Worm (Caenorhabditis elegans) whole organism, L4 larva: Measurements from ENCODE around the gene T11G6.2.

Experiments used
- mdl-1 ChIP-seq, 2 experiments: fragments of 150-350 bp in 1 of 2; sonication (generic microtip) in 1 of 2; optimal IDR thresholded peaks; 2 replicates each; lab custom pipeline; 2014 to 2017; ENCODE audit warnings: missing biosample characterization in 2 of 2, missing genetic modification characterization in 2 of 2
- pqm-1 ChIP-seq: sonication (generic microtip); optimal IDR thresholded peaks from 2 replicates; lab custom pipeline; 2017; ENCODE audit warnings: missing biosample characterization, missing genetic modification characterization

DNA sequence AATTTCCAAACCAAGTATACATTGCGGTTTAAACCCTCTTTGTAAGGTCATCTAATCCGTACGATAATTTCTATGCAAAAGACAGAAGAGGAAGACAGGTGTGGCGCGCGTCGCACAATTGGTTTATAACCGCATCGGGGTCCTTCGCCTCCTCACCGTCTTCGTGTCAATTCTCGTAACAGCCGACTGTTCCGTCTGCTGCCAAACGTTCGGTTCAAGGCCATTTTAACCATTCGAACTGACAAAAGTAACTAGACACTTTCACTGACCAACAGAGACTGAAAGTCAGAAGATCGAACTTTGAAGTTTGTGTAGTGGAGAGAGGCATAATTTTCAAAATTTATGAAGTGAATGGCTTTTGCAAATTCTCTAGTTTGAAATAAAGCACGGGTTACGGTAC lies 42.3 kb downstream of the T11G6.2 start:
- TF ChIP-seq pqm-1 (tag; lab: Kevin White, UChicago) (no peak), mdl-1 (tag; optimal IDR thresholded peaks at IDR 0.05; lab: Kevin White, UChicago) (no peak)
